Worm (Caenorhabditis elegans) whole organism, L2 larva: ENCODE results near the gene T07C4.3.

Experiments used
- C34F6.9 ChIP-seq: fragments of 150-350 bp; optimal IDR thresholded peaks from 2 replicates; lab custom pipeline; 2014; ENCODE audit warnings: missing biosample characterization, missing genetic modification characterization
- R02D3.7 ChIP-seq: fragments of 150-350 bp; optimal IDR thresholded peaks from 2 replicates; lab custom pipeline; 2014; ENCODE audit warnings: missing biosample characterization, missing genetic modification characterization
- Y55F3AM.14 ChIP-seq: fragments of 200-800 bp; sonication (Bioruptor generic); optimal IDR thresholded peaks from 2 replicates; lab custom pipeline; 2018; ENCODE audit warnings: mild to moderate bottlenecking, missing genetic modification characterization, missing compliant biosample characterization
- ZK546.5 ChIP-seq: sonication (generic microtip); optimal IDR thresholded peaks from 2 replicates; lab custom pipeline; 2017; ENCODE audit warnings: missing biosample characterization, missing genetic modification characterization
- alr-1 ChIP-seq: fragments of 150-350 bp; optimal IDR thresholded peaks from 2 replicates; lab custom pipeline; 2014; ENCODE audit warnings: missing biosample characterization, missing genetic modification characterization
- aly-2 ChIP-seq: fragments of 150-350 bp; optimal IDR thresholded peaks from 2 replicates; lab custom pipeline; 2014; ENCODE audit warnings: missing biosample characterization, missing genetic modification characterization
- ama-1 ChIP-seq: fragments of 150-350 bp; optimal IDR thresholded peaks from 2 replicates; lab custom pipeline; 2018; ENCODE audit warnings: inconsistent platforms
- blmp-1 ChIP-seq: sonication (generic microtip); optimal IDR thresholded peaks from 2 replicates; lab custom pipeline; 2017; ENCODE audit warnings: missing genetic modification characterization, mild to moderate bottlenecking, missing compliant biosample characterization, antibody characterized with exemption, moderate library complexity; ENCODE audit not compliant: insufficient read depth
- ceh-16 ChIP-seq: fragments of 150-350 bp; optimal IDR thresholded peaks from 2 replicates; lab custom pipeline; 2014; ENCODE audit warnings: missing biosample characterization, missing genetic modification characterization
- crh-2 ChIP-seq: sonication (generic microtip); optimal IDR thresholded peaks from 2 replicates; lab custom pipeline; 2017; ENCODE audit warnings: missing biosample characterization, missing genetic modification characterization
- dmd-4 ChIP-seq: sonication (generic microtip); optimal IDR thresholded peaks from 2 replicates; lab custom pipeline; 2017; ENCODE audit warnings: missing biosample characterization, missing genetic modification characterization
- elt-1 ChIP-seq: fragments of 150-350 bp; optimal IDR thresholded peaks from 2 replicates; lab custom pipeline; 2014; ENCODE audit warnings: missing biosample characterization, missing genetic modification characterization
- elt-3 ChIP-seq: sonication (generic microtip); optimal IDR thresholded peaks from 2 replicates; lab custom pipeline; 2017; ENCODE audit warnings: missing biosample characterization, missing genetic modification characterization
- fos-1 ChIP-seq: fragments of 150-350 bp; optimal IDR thresholded peaks from 2 replicates; lab custom pipeline; 2014; ENCODE audit warnings: missing biosample characterization, missing genetic modification characterization
- gmeb-1 ChIP-seq: fragments of 150-350 bp; optimal IDR thresholded peaks from 2 replicates; lab custom pipeline; 2014; ENCODE audit warnings: missing biosample characterization, missing genetic modification characterization
- lin-11 ChIP-seq: fragments of 150-350 bp; sonication (generic microtip); optimal IDR thresholded peaks from 2 replicates; lab custom pipeline; 2014; ENCODE audit warnings: missing biosample characterization, missing genetic modification characterization, inconsistent platforms, mixed read lengths
- lin-13 ChIP-seq: fragments of 150-350 bp; optimal IDR thresholded peaks from 2 replicates; lab custom pipeline; 2014; ENCODE audit warnings: missing biosample characterization, missing genetic modification reagents, missing genetic modification characterization
- lin-39 ChIP-seq: fragments of 150-350 bp; optimal IDR thresholded peaks from 2 replicates; lab custom pipeline; 2014; ENCODE audit warnings: missing biosample characterization, missing genetic modification reagents, missing genetic modification characterization
- mab-5 ChIP-seq: fragments of 150-350 bp; optimal IDR thresholded peaks from 2 replicates; lab custom pipeline; 2014; ENCODE audit warnings: missing biosample characterization, missing genetic modification characterization
- mdl-1 ChIP-seq, 2 experiments: fragments of 150-350 bp in 1 of 2; sonication (generic microtip) in 1 of 2; optimal IDR thresholded peaks; 2 replicates each; lab custom pipeline; 2017; ENCODE audit warnings: missing biosample characterization in 2 of 2, missing genetic modification characterization in 2 of 2
- nhr-10 ChIP-seq: sonication (generic microtip); optimal IDR thresholded peaks from 2 replicates; lab custom pipeline; 2017; ENCODE audit warnings: missing biosample characterization, missing genetic modification characterization
- nhr-11 ChIP-seq: fragments of 150-350 bp; optimal IDR thresholded peaks from 2 replicates; lab custom pipeline; 2014; ENCODE audit warnings: missing biosample characterization, missing genetic modification characterization
- nhr-12 ChIP-seq: fragments of 150-350 bp; optimal IDR thresholded peaks from 2 replicates; lab custom pipeline; 2014; ENCODE audit warnings: missing biosample characterization, missing genetic modification characterization
- nhr-21 ChIP-seq: fragments of 150-350 bp; optimal IDR thresholded peaks from 2 replicates; lab custom pipeline; 2014; ENCODE audit warnings: missing biosample characterization, missing genetic modification characterization
- nhr-23 ChIP-seq: fragments of 150-350 bp; optimal IDR thresholded peaks from 2 replicates; lab custom pipeline; 2014; ENCODE audit warnings: missing biosample characterization, missing genetic modification reagents, missing genetic modification characterization
- nhr-25 ChIP-seq: fragments of 150-350 bp; sonication (generic microtip); optimal IDR thresholded peaks from 3 replicates; lab custom pipeline; 2014; ENCODE audit warnings: missing biosample characterization, missing genetic modification characterization
- peb-1 ChIP-seq: fragments of 150-350 bp; optimal IDR thresholded peaks from 2 replicates; lab custom pipeline; 2014; ENCODE audit warnings: missing biosample characterization, missing genetic modification characterization
- sem-4 ChIP-seq: fragments of 150-350 bp; optimal IDR thresholded peaks from 2 replicates; lab custom pipeline; 2014; ENCODE audit warnings: missing biosample characterization, missing genetic modification reagents, missing genetic modification characterization
- skn-1 ChIP-seq: sonication (generic microtip); optimal IDR thresholded peaks from 2 replicates; lab custom pipeline; 2017; ENCODE audit warnings: missing biosample characterization, missing genetic modification characterization
- sma-9 ChIP-seq, 2 experiments: fragments of 150-350 bp in 1 of 2; sonication (generic microtip) in 1 of 2; optimal IDR thresholded peaks; 2 replicates each; lab custom pipeline; 2014 to 2016; ENCODE audit warnings: missing genetic modification characterization in 2 of 2, mild to moderate bottlenecking in 1 of 2, missing biosample characterization in 1 of 2, missing compliant biosample characterization in 1 of 2, missing genetic modification reagents in 1 of 2, moderate library complexity in 1 of 2
- unc-39 ChIP-seq: fragments of 150-350 bp; optimal IDR thresholded peaks from 2 replicates; lab custom pipeline; 2014; ENCODE audit warnings: missing biosample characterization, missing genetic modification characterization
- unc-55 ChIP-seq: fragments of 150-350 bp; sonication (generic microtip); optimal IDR thresholded peaks from 3 replicates; lab custom pipeline; 2014; ENCODE audit warnings: missing biosample characterization, missing genetic modification reagents, missing genetic modification characterization
- ztf-1 ChIP-seq: fragments of 200-800 bp; sonication (Bioruptor generic); conservative IDR thresholded peaks from 2 replicates; pipeline ENCODE4 v1.3.6; 2022; ENCODE audit warnings: missing genetic modification characterization, missing compliant biosample characterization
- ztf-11 ChIP-seq: sonication (generic microtip); optimal IDR thresholded peaks from 2 replicates; lab custom pipeline; 2017; ENCODE audit warnings: missing biosample characterization, missing genetic modification characterization
- ztf-4 ChIP-seq: fragments of 150-350 bp; optimal IDR thresholded peaks from 2 replicates; lab custom pipeline; 2014; ENCODE audit warnings: missing biosample characterization, missing genetic modification characterization

T07C4.3 gene

ce11 chrIII:10381473-10381872 lies 29.5 kb downstream of the T07C4.3 start, which contains the start of gene C38H2.2:
Gene C38H2.2, plus strand, starts transcription at chrIII:10381773.
- TF ChIP-seq nhr-12 (no peak), sma-9 (GFP tag; optimal IDR thresholded peaks at IDR 0.05; lab: Kevin White, UChicago) (no peak), sma-9 (tag; optimal IDR thresholded peaks at IDR 0.05; lab: Kevin White, UChicago) (no peak), nhr-11 (no peak), mab-5 (no peak), alr-1 (tag; lab: Kevin White, UChicago) (no peak), unc-39 (no peak), skn-1 (tag; lab: Kevin White, UChicago) (no peak), sem-4 (tag; lab: Kevin White, UChicago) (no peak), R02D3.7 (no peak)
- TF ChIP-seq, all 48 proteins: peak for 0

- no peak for TF ChIP-seq blmp-1 (tag; lab: Kevin White, UChicago)
- TF ChIP-seq ztf-4 (tag; lab: Kevin White, UChicago) = no peak
- no peak for TF ChIP-seq mdl-1 (tag; optimal IDR thresholded peaks at IDR 0.05; lab: Kevin White, UChicago)
- no peak for TF ChIP-seq peb-1 (tag; lab: Kevin White, UChicago)
- TF ChIP-seq nhr-23 (tag; lab: Kevin White, UChicago) = no peak
- no peak for TF ChIP-seq dmd-4 (tag; lab: Kevin White, UChicago)
- no peak for TF ChIP-seq nhr-10 (tag; lab: Kevin White, UChicago)
Observed at ce11 chrIII:10383804-10384203, 31.8 kb downstream of the T07C4.3 start.

DNA sequence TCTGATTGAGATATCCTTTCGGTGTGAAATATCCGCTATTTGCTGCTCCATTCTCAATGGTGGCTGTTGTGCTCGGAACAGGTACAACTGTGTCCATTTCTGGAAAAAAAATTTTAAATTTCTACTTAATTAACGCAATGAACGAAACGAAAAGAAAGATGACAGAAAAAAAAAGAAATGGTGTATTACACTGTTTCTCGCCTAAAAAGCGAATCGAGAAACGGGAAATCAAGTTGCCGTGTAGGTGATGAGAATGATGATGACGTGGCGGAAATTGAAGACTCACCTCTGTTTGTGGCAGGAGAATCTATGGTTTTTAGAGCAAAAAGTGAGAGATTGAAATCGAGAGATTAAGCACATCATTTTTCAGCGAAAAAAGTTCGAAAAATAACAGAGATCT lies 34.5 kb downstream of the T07C4.3 start, which contains the start of gene C38H2.3:
TSS of gene C38H2.3 (minus strand) at position 101 of the 400 bp plus-strand sequence.
- TF ChIP-seq ztf-11 (no peak), mdl-1 (tag; optimal IDR thresholded peaks at IDR 0.05; lab: Kevin White, UChicago) (no peak), mab-5 (no peak), ztf-1 (no peak), nhr-23 (tag; lab: Kevin White, UChicago) (no peak), skn-1 (tag; lab: Kevin White, UChicago) (no peak), ZK546.5 (no peak), C34F6.9 (tag; lab: Kevin White, UChicago) (no peak), nhr-25 (tag; lab: Kevin White, UChicago) (no peak), lin-13 (no peak), lin-39 (tag; lab: Kevin White, UChicago) (no peak), fos-1 (tag; lab: Kevin White, UChicago) (no peak)

DNA sequence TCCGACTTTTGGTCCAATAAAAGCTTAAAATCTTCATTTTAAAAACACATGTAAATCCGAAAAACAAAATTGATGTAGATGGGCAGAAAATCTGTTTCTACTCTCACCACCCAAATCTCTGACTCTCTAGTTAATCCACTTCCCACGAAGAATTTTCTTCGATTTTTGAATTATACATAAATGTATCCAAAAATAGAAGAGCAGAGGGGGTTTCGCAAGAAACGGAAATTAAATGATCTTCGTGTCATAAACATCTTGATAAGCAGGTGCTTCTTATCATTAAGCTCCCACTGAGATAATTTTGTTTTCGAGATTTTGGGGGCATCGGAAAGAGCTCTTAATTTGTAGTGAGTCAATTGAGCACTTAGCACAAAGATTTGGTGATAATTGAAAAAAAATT lies 37.7 kb downstream of the T07C4.3 start:
- TF ChIP-seq unc-39 (no peak), ama-1 (no peak), ceh-16 (no peak), nhr-11 (no peak), ztf-1 (no peak), crh-2 (tag; lab: Kevin White, UChicago) (no peak), mab-5 (no peak), dmd-4 (tag; lab: Kevin White, UChicago) (no peak), nhr-10 (tag; lab: Kevin White, UChicago) (no peak), ZK546.5 (no peak), unc-55 (GFP tag; lab: Kevin White, UChicago) (no peak), peb-1 (tag; lab: Kevin White, UChicago) (no peak), elt-3 (tag; lab: Kevin White, UChicago) (no peak)

DNA sequence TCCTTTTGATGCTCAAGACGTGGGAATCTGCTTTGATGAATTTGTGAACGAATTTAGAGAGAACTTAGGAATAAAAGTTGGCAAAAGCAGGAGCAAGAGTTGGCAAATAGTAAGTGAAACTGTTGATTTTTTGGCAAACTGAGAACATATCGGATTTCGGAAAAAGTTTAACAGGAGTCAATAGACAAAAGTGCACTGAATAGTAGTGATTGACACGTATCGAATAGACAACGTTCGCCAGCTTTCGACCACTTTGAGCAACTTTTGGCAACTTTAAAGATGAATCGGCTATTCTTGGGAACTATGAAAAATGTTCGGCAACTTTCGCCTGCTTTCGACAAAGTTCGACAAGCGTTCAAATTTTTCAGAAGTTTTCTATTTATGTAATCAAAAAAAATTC lies 39.7 kb downstream of the T07C4.3 start, which contains the start of gene M03C11.9:
TSS of gene M03C11.9 (minus strand) at position 101 of the 400 bp plus-strand sequence.
- TF ChIP-seq skn-1 (tag; lab: Kevin White, UChicago) (no peak), unc-39 (no peak), gmeb-1 (no peak), dmd-4 (tag; lab: Kevin White, UChicago) (no peak), aly-2 (tag; lab: Kevin White, UChicago) (no peak), R02D3.7 (no peak), alr-1 (tag; lab: Kevin White, UChicago) (no peak)

DNA sequence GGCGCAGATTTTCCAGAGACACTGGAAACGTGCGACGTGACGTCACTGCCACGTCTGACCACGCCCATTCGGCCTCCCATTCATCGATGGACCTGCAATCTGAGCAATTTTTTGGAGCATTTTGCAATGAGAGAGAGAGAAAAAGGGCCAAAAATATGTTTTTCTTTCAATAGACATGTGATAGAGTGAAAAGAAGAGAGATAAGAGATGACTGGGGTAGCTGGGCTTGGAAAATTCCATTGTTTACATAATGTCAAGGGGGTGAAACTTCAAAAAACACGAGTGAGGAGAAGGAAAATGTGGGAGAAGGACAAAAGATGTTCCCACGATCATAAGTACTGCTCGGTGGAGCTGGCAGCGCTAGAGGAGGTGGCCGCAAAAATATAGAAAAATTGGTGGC lies 44.0 kb downstream of the T07C4.3 start, which contains the start of gene M03C11.1:
TSS of gene M03C11.1 (minus strand) at position 101 of the 400 bp plus-strand sequence.
- TF ChIP-seq dmd-4 (tag; lab: Kevin White, UChicago) (no peak), lin-11 (tag; lab: Kevin White, UChicago) (no peak), nhr-23 (tag; lab: Kevin White, UChicago) (no peak), nhr-21 (tag; lab: Kevin White, UChicago) (no peak), Y55F3AM.14 (GFP tag; lab: Kevin White, UChicago) (no peak), elt-1 (no peak)
- TF ChIP-seq, all 48 proteins: peak for 0
